Worm (Caenorhabditis elegans) whole organism, L1 larva: ENCODE measurements around the gene gst-35.

Experiments
- C04F5.9 ChIP-seq: sonication (generic microtip); optimal IDR thresholded peaks from 2 replicates; lab custom pipeline; 2016; ENCODE audit warnings: missing genetic modification characterization, missing compliant biosample characterization
- C16A3.4 ChIP-seq: fragments of 150-350 bp; optimal IDR thresholded peaks from 2 replicates; lab custom pipeline; 2014; ENCODE audit warnings: missing biosample characterization, missing genetic modification characterization
- F16B12.6 ChIP-seq: fragments of 150-350 bp; optimal IDR thresholded peaks from 2 replicates; lab custom pipeline; 2014; ENCODE audit warnings: missing biosample characterization, missing genetic modification characterization
- alr-1 ChIP-seq: fragments of 200-800 bp; sonication (Bioruptor generic); optimal IDR thresholded peaks from 2 replicates; lab custom pipeline; 2018; ENCODE audit warnings: borderline replicate concordance, mild to moderate bottlenecking, missing genetic modification characterization, missing compliant biosample characterization
- blmp-1 ChIP-seq: fragments of 150-350 bp; optimal IDR thresholded peaks from 2 replicates; lab custom pipeline; 2014; ENCODE audit warnings: missing biosample characterization, missing genetic modification characterization
- ceh-8 ChIP-seq: fragments of 200-800 bp; sonication (Bioruptor generic); optimal IDR thresholded peaks from 2 replicates; lab custom pipeline; 2018; ENCODE audit warnings: mild to moderate bottlenecking, missing genetic modification characterization, moderate library complexity, missing compliant biosample characterization
- ceh-88 ChIP-seq: fragments of 200-800 bp; sonication (Bioruptor generic); IDR thresholded peaks from 2 replicates; pipeline ENCODE4 v1.3.6; 2022; ENCODE audit warnings: missing genetic modification characterization, missing compliant biosample characterization
- ceh-90 ChIP-seq: sonication (generic microtip); optimal IDR thresholded peaks from 2 replicates; lab custom pipeline; 2016; ENCODE audit warnings: missing genetic modification characterization, missing compliant biosample characterization
- dpl-1 ChIP-seq, 3 experiments: fragments of 150-350 bp in 2 of 3; sonication (generic microtip) in 1 of 3; optimal IDR thresholded peaks; 2 replicates each; lab custom pipeline; 2014 to 2017; ENCODE audit warnings: missing biosample characterization in 3 of 3, missing genetic modification characterization in 3 of 3, missing genetic modification reagents in 3 of 3
- efl-1 ChIP-seq, 4 experiments: fragments of 150-350 bp; optimal IDR thresholded peaks in 3 of 4; peaks in 1 of 4; 1 replicate in 1 of 4; 2 replicates in 3 of 4; lab custom pipeline; 2014; ENCODE audit warnings: missing biosample characterization in 2 of 4, missing genetic modification characterization in 2 of 4, missing genetic modification reagents in 2 of 4
- efl-3 ChIP-seq: fragments of 200-800 bp; sonication (Bioruptor generic); optimal IDR thresholded peaks from 2 replicates; lab custom pipeline; 2018; ENCODE audit warnings: mild to moderate bottlenecking, missing genetic modification characterization, missing compliant biosample characterization
- egl-27 ChIP-seq, 2 experiments: fragments of 150-350 bp in 1 of 2; sonication (generic microtip); optimal IDR thresholded peaks; 3 replicates each; lab custom pipeline; 2017 to 2018; ENCODE audit warnings: missing biosample characterization in 2 of 2, missing genetic modification characterization in 2 of 2, missing genetic modification reagents in 2 of 2
- elt-3 ChIP-seq, 6 experiments: fragments of 150-350 bp in 1 of 6; sonication (generic microtip); optimal IDR thresholded peaks; 2 replicates each; lab custom pipeline; 2017 to 2018; ENCODE audit warnings: missing biosample characterization in 6 of 6, missing genetic modification characterization in 6 of 6, inconsistent platforms in 1 of 6
- grh-1 ChIP-seq: fragments of 200-800 bp; sonication (Bioruptor generic); IDR thresholded peaks from 2 replicates; pipeline ENCODE4 v1.3.6; 2022; ENCODE audit warnings: missing genetic modification reagents, missing genetic modification characterization, missing compliant biosample characterization
- hpl-2 ChIP-seq: fragments of 150-350 bp; optimal IDR thresholded peaks from 2 replicates; lab custom pipeline; 2014; ENCODE audit warnings: missing biosample characterization, missing genetic modification reagents, missing genetic modification characterization
- irx-1 ChIP-seq: sonication (generic microtip); optimal IDR thresholded peaks from 2 replicates; lab custom pipeline; 2016; ENCODE audit warnings: missing genetic modification characterization, missing compliant biosample characterization
- lin-14 ChIP-seq: fragments of 200-800 bp; sonication (Bioruptor generic); optimal IDR thresholded peaks from 2 replicates; lab custom pipeline; 2018; ENCODE audit warnings: mild to moderate bottlenecking, missing genetic modification characterization, moderate library complexity, missing compliant biosample characterization
- lin-35 ChIP-seq, 2 experiments: fragments of 150-350 bp; optimal IDR thresholded peaks; 2 replicates each; lab custom pipeline; 2014; ENCODE audit warnings: missing biosample characterization in 2 of 2, missing genetic modification characterization in 2 of 2, missing genetic modification reagents in 2 of 2
- lsy-2 ChIP-seq, 2 experiments: fragments of 150-350 bp; optimal IDR thresholded peaks; 2 replicates each; lab custom pipeline; 2014; ENCODE audit warnings: missing biosample characterization in 2 of 2, missing genetic modification characterization in 2 of 2
- mab-9 ChIP-seq: fragments of 200-800 bp; sonication (Bioruptor generic); IDR thresholded peaks from 2 replicates; pipeline ENCODE4 v1.3.6; 2022; ENCODE audit warnings: missing genetic modification reagents, missing genetic modification characterization, missing compliant biosample characterization
- mef-2 ChIP-seq: fragments of 150-350 bp; optimal IDR thresholded peaks from 2 replicates; lab custom pipeline; 2014; ENCODE audit warnings: missing biosample characterization, missing genetic modification characterization
- mep-1 ChIP-seq: fragments of 150-350 bp; optimal IDR thresholded peaks from 2 replicates; lab custom pipeline; 2014; ENCODE audit warnings: missing biosample characterization, missing genetic modification characterization
- nhr-12 ChIP-seq: sonication (generic microtip); optimal IDR thresholded peaks from 2 replicates; lab custom pipeline; 2017; ENCODE audit warnings: missing biosample characterization, missing genetic modification characterization
- nhr-19 ChIP-seq: fragments of 200-800 bp; sonication (Bioruptor generic); conservative IDR thresholded peaks from 2 replicates; pipeline ENCODE4 v1.3.6; 2022; ENCODE audit warnings: missing genetic modification characterization, missing compliant biosample characterization
- nhr-20 ChIP-seq: sonication (generic microtip); optimal IDR thresholded peaks from 2 replicates; lab custom pipeline; 2016; ENCODE audit warnings: mild to moderate bottlenecking, missing genetic modification characterization, missing compliant biosample characterization
- nhr-47 ChIP-seq: sonication (generic microtip); optimal IDR thresholded peaks from 2 replicates; lab custom pipeline; 2016; ENCODE audit warnings: mild to moderate bottlenecking, missing genetic modification characterization, moderate library complexity, missing compliant biosample characterization
- nhr-71 ChIP-seq: sonication (generic microtip); optimal IDR thresholded peaks from 2 replicates; lab custom pipeline; 2016; ENCODE audit warnings: mild to moderate bottlenecking, missing genetic modification characterization, moderate library complexity, missing compliant biosample characterization
- nhr-84 ChIP-seq: sonication (generic microtip); optimal IDR thresholded peaks from 2 replicates; lab custom pipeline; 2017; ENCODE audit warnings: missing biosample characterization, missing genetic modification characterization
- nhr-85 ChIP-seq: sonication (generic microtip); peaks from one replicate; lab custom pipeline; 2016; ENCODE audit warnings: missing genetic modification characterization, inconsistent platforms, missing compliant biosample characterization
- pax-3 ChIP-seq: fragments of 200-800 bp; sonication (Bioruptor generic); optimal IDR thresholded peaks from 2 replicates; lab custom pipeline; 2018; ENCODE audit warnings: mild to moderate bottlenecking, missing genetic modification characterization, moderate library complexity, missing compliant biosample characterization
- pqm-1 ChIP-seq: sonication (generic microtip); optimal IDR thresholded peaks from 3 replicates; lab custom pipeline; 2017; ENCODE audit warnings: missing biosample characterization, missing genetic modification characterization
- sup-37 ChIP-seq: fragments of 200-800 bp; sonication (Bioruptor generic); optimal IDR thresholded peaks from 2 replicates; lab custom pipeline; 2018; ENCODE audit warnings: mild to moderate bottlenecking, missing genetic modification characterization, missing compliant biosample characterization
- swsn-7 ChIP-seq: sonication (generic microtip); optimal IDR thresholded peaks from 2 replicates; lab custom pipeline; 2016; ENCODE audit warnings: missing genetic modification characterization, missing compliant biosample characterization
- unc-30 ChIP-seq: sonication (generic microtip); optimal IDR thresholded peaks from 2 replicates; lab custom pipeline; 2017; ENCODE audit warnings: missing biosample characterization, missing genetic modification characterization
- unc-62 ChIP-seq: fragments of 150-350 bp; optimal IDR thresholded peaks from 2 replicates; lab custom pipeline; 2014; ENCODE audit warnings: missing biosample characterization, missing genetic modification reagents, missing genetic modification characterization
- vab-15 ChIP-seq: sonication (generic microtip); optimal IDR thresholded peaks from 2 replicates; lab custom pipeline; 2017; ENCODE audit warnings: missing genotype, mild to moderate bottlenecking, missing genetic modification characterization, missing compliant biosample characterization
- zag-1 ChIP-seq: fragments of 150-350 bp; optimal IDR thresholded peaks from 2 replicates; lab custom pipeline; 2014; ENCODE audit warnings: missing biosample characterization, missing genetic modification characterization

The gst-35 gene

DNA sequence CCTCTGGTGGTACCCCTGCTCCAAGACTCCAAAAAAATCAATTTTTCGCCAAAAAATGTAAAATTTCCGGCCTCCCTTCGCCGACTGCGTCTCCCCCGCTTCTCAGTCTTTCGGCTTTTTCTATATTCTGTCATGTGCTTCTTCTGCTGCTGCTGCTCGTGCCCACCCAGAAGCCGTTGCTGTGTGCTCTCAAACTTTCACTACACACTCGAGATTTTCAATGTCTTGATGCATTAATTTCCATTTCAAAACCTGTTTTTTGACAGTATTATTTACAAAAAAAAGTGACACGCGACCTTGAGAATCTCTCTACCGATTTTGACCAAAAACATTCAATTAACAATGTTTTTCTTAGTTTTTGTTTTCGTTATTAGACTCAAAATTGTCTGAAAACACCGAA is 24.1 kb upstream of the gst-35 start (continued):
- TF ChIP-seq alr-1 (tag; lab: Kevin White, UChicago) (no peak), lsy-2 (tag; optimal IDR thresholded peaks at IDR 0.05; lab: Kevin White, UChicago) (peak in 1 of 2 experiments; percentile 22), C04F5.9 (tag; lab: Kevin White, UChicago) (no peak), vab-15 (tag; lab: Kevin White, UChicago) (no peak), grh-1 (GFP tag; lab: Robert Waterston, UW) (peak; percentile 71), mab-9 (GFP tag; lab: Robert Waterston, UW) (no peak), blmp-1 (tag; lab: Kevin White, UChicago) (peak; percentile 73), mep-1 (no peak), unc-30 (tag; lab: Kevin White, UChicago) (no peak), nhr-12 (no peak), ceh-88 (no peak), swsn-7 (tag; lab: Kevin White, UChicago) (no peak), elt-3 (tag; optimal IDR thresholded peaks at IDR 0.05; lab: Kevin White, UChicago) (no peak), pax-3 (no peak), zag-1 (tag; lab: Kevin White, UChicago) (no peak), hpl-2 (GFP tag; lab: Kevin White, UChicago) (no peak), nhr-19 (no peak), pqm-1 (no peak), C16A3.4 (no peak), nhr-84 (tag; lab: Kevin White, UChicago) (no peak), sup-37 (no peak)

DNA sequence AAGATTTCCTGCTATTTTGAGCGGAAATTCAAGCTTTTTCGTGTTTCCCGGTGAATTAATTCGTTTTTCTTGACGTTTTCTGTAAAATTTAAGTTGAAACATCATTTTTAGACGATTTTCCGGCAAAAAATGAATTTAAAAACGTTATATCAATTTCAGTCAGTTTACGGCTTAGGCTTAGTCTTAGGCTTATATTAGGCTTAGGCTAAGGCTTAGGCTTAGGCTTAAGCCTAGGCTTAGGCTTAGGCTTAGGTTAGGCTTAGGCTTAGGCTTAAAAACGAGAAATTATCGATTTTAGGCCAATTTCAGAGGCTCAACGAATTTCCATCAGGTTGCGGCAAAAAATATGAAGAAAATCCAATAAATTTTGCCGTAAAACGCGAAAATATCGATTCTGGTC is 23.7 kb upstream of the gst-35 start:
- TF ChIP-seq efl-3 (GFP tag; lab: Kevin White, UChicago), result no peak
- TF ChIP-seq elt-3 (tag; optimal IDR thresholded peaks at IDR 0.05; lab: Kevin White, UChicago), result no peak
- TF ChIP-seq mep-1, result no peak
- TF ChIP-seq irx-1, result no peak
- TF ChIP-seq zag-1 (tag; lab: Kevin White, UChicago), result no peak
- TF ChIP-seq nhr-85 (tag; lab: Kevin White, UChicago), result no peak
- TF ChIP-seq ceh-88, result no peak
- no peak for TF ChIP-seq C04F5.9 (tag; lab: Kevin White, UChicago)
- TF ChIP-seq unc-62 (GFP tag; lab: Kevin White, UChicago), result no peak
- no peak for TF ChIP-seq lsy-2 (tag; optimal IDR thresholded peaks at IDR 0.05; lab: Kevin White, UChicago)
- no peak for TF ChIP-seq mab-9 (GFP tag; lab: Robert Waterston, UW)
- TF ChIP-seq egl-27 (tag; optimal IDR thresholded peaks at IDR 0.05; lab: Kevin White, UChicago), result no peak
- no peak for TF ChIP-seq grh-1 (GFP tag; lab: Robert Waterston, UW)
- TF ChIP-seq lin-14 (GFP tag; lab: Kevin White, UChicago), result no peak
- TF ChIP-seq nhr-71, result no peak
- no peak for TF ChIP-seq mef-2 (tag; lab: Kevin White, UChicago)
- no peak for TF ChIP-seq ceh-90 (tag; lab: Kevin White, UChicago)
- TF ChIP-seq nhr-47 (tag; lab: Kevin White, UChicago), result no peak
- no peak for TF ChIP-seq unc-30 (tag; lab: Kevin White, UChicago)

DNA sequence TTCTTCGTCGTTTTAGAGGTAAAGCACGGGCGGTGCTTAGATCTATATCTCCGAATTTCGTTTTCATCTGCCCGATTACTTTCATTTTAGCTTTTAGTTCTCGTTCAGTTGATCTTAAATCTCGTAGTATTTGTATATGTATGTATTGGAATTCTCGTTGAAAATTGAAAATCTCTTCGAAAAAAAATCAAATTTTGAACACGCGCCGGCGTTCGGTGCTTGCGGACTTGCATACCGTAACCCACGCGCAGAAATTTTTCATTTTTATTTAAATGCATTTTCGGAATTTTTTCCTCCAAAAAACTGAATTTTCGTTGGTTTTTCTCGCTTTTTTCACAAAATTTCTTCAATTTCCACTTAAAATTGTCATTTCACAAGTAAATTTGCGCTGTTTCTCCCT is 23.0 kb upstream of the gst-35 start:
- peak; percentile 79 to 81 for TF ChIP-seq efl-1 (optimal IDR thresholded peaks at IDR 0.05; lab: Kevin White, UChicago)
- TF ChIP-seq efl-1 (GFP tag; optimal IDR thresholded peaks at IDR 0.05 in 1 of 2; lab: Kevin White, UChicago), result peak; percentile 84 to 98
- TF ChIP-seq ceh-8, result no peak
- TF ChIP-seq lin-35 (GFP tag; optimal IDR thresholded peaks at IDR 0.05; lab: Kevin White, UChicago), result peak; percentile 70 to 77
- no peak for TF ChIP-seq ceh-90 (tag; lab: Kevin White, UChicago)
- peak; percentile 73 for TF ChIP-seq F16B12.6 (tag; lab: Kevin White, UChicago)
- peak; percentile 0 for TF ChIP-seq nhr-20 (tag; lab: Kevin White, UChicago)
- TF ChIP-seq lsy-2 (tag; optimal IDR thresholded peaks at IDR 0.05; lab: Kevin White, UChicago), result peak; percentile 84 to 93
- no peak for TF ChIP-seq C04F5.9 (tag; lab: Kevin White, UChicago)
- peak; percentile 66 to 81 (median 71) for TF ChIP-seq dpl-1 (GFP tag; optimal IDR thresholded peaks at IDR 0.05; lab: Kevin White, UChicago)
- TF ChIP-seq unc-62 (GFP tag; lab: Kevin White, UChicago), result no peak
